Worm (Caenorhabditis elegans): ENCODE data around the gene Y70C5B.2.

- TF ChIP-seq T22C8.4 (GFP tag; IDR thresholded peaks at IDR 0.05) (no peak), flt-1 (GFP tag; IDR thresholded peaks at IDR 0.05) (no peak), ref-1 (GFP tag; conservative IDR thresholded peaks at IDR 0.05) (no peak), cog-1 (tag; optimal IDR thresholded peaks at IDR 0.05) (no peak), ztf-23 (GFP tag; IDR thresholded peaks at IDR 0.05) (no peak), ztf-29 (GFP tag; IDR thresholded peaks at IDR 0.05) (no peak), tab-1 (GFP tag; IDR thresholded peaks at IDR 0.05) (no peak)
Measured at ce11 chrV:16622754-16623261, 37.9 kb downstream of the Y70C5B.2 start, which contains the start of gene Y70C5A.2.
